Worm (Caenorhabditis elegans) whole organism, L2 larva: ENCODE measurements around the gene dhhc-6.

Experiments used
- ama-1 ChIP-seq: fragments of 150-350 bp; optimal IDR thresholded peaks from 2 replicates; lab custom pipeline; 2018; ENCODE audit warnings: inconsistent platforms
- blmp-1 ChIP-seq: sonication (generic microtip); optimal IDR thresholded peaks from 2 replicates; lab custom pipeline; 2017; ENCODE audit warnings: missing genetic modification characterization, mild to moderate bottlenecking, missing compliant biosample characterization, antibody characterized with exemption, moderate library complexity; ENCODE audit not compliant: insufficient read depth
- ceh-16 ChIP-seq: fragments of 150-350 bp; optimal IDR thresholded peaks from 2 replicates; lab custom pipeline; 2014; ENCODE audit warnings: missing biosample characterization, missing genetic modification characterization

- no peak for TF ChIP-seq ama-1 (lab: Kevin White, UChicago)
- no peak for TF ChIP-seq ceh-16 (tag; lab: Kevin White, UChicago)
- TF ChIP-seq blmp-1, result no peak
Measured at ce11 chrIV:12108984-12109657, 15.6 kb upstream of the dhhc-6 start.
